Worm (Caenorhabditis elegans) whole organism, early embryonic: ENCODE measurements around the gene sre-5.

Source experiments
- ceh-13 ChIP-seq: fragments of 200-800 bp; sonication (Bioruptor generic); optimal IDR thresholded peaks from 2 replicates; lab custom pipeline; 2018; ENCODE audit warnings: mild to moderate bottlenecking, missing genetic modification characterization, missing compliant biosample characterization
- pes-1 ChIP-seq: fragments of 200-800 bp; sonication (Bioruptor generic); IDR thresholded peaks from 2 replicates; pipeline ENCODE4 v1.3.6; 2022; ENCODE audit warnings: missing genetic modification reagents, missing genetic modification characterization, missing compliant biosample characterization
- sea-1 ChIP-seq: fragments of 200-800 bp; sonication (Bioruptor generic); conservative IDR thresholded peaks from 2 replicates; pipeline ENCODE4 v1.3.6; 2022; ENCODE audit warnings: missing genetic modification characterization, missing compliant biosample characterization
- tbx-11 ChIP-seq: fragments of 200-800 bp; sonication (Bioruptor generic); IDR thresholded peaks from 2 replicates; pipeline ENCODE4 v1.3.6; 2022; ENCODE audit warnings: missing genetic modification characterization, missing compliant biosample characterization

- TF ChIP-seq tbx-11 (GFP tag; lab: Robert Waterston, UW) (no peak), pes-1 (GFP tag; lab: Robert Waterston, UW) (no peak), ceh-13 (GFP tag; lab: Kevin White, UChicago) (no peak), sea-1 (GFP tag; lab: Robert Waterston, UW) (no peak)
These were observed 5.8 kb upstream of the sre-5 start for ce11 chrIV:3559201-3559600.
